Fruit fly (Drosophila melanogaster): ENCODE measurements around the gene TotA.

DNA sequence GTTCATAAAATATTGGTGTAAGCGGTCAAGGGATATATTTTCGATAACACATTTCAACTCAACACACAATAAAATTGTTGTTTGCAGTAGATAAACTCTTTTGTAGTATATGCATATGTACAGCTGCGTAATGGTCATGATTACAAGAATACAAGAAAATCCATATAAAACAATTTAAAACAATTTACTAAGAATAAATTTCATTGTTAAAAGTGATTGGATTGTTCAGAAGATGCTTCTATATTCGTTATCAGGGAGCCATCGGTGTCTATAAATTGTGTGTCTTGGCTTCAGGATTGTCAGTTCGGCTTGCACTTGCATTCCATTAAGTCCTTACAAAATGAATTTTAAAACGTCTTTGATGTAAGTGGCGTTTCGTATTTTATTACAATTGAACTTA, 2.8 kb downstream of the TotA start, which contains the start of gene TotB:
- TF ChIP-seq pan (optimal IDR thresholded peaks at IDR 0.05) (no peak), usp (GFP tag; optimal IDR thresholded peaks at IDR 0.05) (no peak), psq (optimal IDR thresholded peaks at IDR 0.05) (no peak)

All from whole organism.